Worm (Caenorhabditis elegans): ENCODE results near the gene mgl-1.

ce11 chrX:9993100-9993499, 17.0 kb upstream of the mgl-1 start:
- no peak for TF ChIP-seq mab-5 (tag; optimal IDR thresholded peaks at IDR 0.05)
- TF ChIP-seq lsy-2 (tag; optimal IDR thresholded peaks at IDR 0.05), result no peak
- no peak for TF ChIP-seq nhr-25 (tag; optimal IDR thresholded peaks at IDR 0.05)
- TF ChIP-seq Y55F3AM.14 (GFP tag; optimal IDR thresholded peaks at IDR 0.05), result no peak
- TF ChIP-seq egl-27 (tag; optimal IDR thresholded peaks at IDR 0.05), result no peak
- no peak for TF ChIP-seq unc-62 (GFP tag; optimal IDR thresholded peaks at IDR 0.05)
- no peak for TF ChIP-seq blmp-1 (tag; optimal IDR thresholded peaks at IDR 0.05; ENCODE audit: insufficient read depth)
- TF ChIP-seq nhr-11 (tag; optimal IDR thresholded peaks at IDR 0.05), result no peak
- no peak for TF ChIP-seq R02D3.7 (tag; optimal IDR thresholded peaks at IDR 0.05)
- TF ChIP-seq sma-3 (GFP tag; optimal IDR thresholded peaks at IDR 0.05), result no peak
- no peak for TF ChIP-seq elt-3 (tag; optimal IDR thresholded peaks at IDR 0.05)
